Fruit fly (Drosophila melanogaster) Kc167 (cell line): ENCODE results near the gene HIP.
"Not testable (repeated sequence)": the region's sequence is repeated elsewhere in the genome, so short reads cannot be mapped to it uniquely, and the experiment has no call there.

ENCODE experiments used
- Myc ChIP-seq: fragments of >200 bp; optimal IDR thresholded peaks from 2 replicates; lab custom pipeline; 2017; ENCODE audit warnings: missing external identifiers
- Sin3A ChIP-seq: fragments of >200 bp; optimal IDR thresholded peaks from 2 replicates; lab custom pipeline; 2018; ENCODE audit warnings: missing external identifiers
- h ChIP-seq: fragments of >200 bp; optimal IDR thresholded peaks from 3 replicates; lab custom pipeline; 2018; ENCODE audit warnings: missing external identifiers
- psq ChIP-seq: fragments of >200 bp; optimal IDR thresholded peaks from 2 replicates; lab custom pipeline; 2017; ENCODE audit warnings: missing external identifiers
- ttk ChIP-seq: sonication (Bioruptor generic); optimal IDR thresholded peaks from 2 replicates; lab custom pipeline; 2017; ENCODE audit warnings: missing external identifiers

dm6 chrX:3789769-3790168, 9.2 kb upstream of the HIP start, which contains the start of gene HIP-R:
- not testable (repeated sequence) for TF ChIP-seq ttk, h, Myc, psq, Sin3A (lab: Kevin White, UChicago)
